Fruit fly (Drosophila melanogaster): ENCODE data around the gene Ras64B.

- TF ChIP-seq Sin3A (optimal IDR thresholded peaks at IDR 0.05), result no peak
- no peak for TF ChIP-seq insv (optimal IDR thresholded peaks at IDR 0.05)
- no peak for TF ChIP-seq psq (optimal IDR thresholded peaks at IDR 0.05)
Measured at dm6 chr3L:4092705-4093257, 46.1 kb upstream of the Ras64B start, which contains the start of gene CG14990.

Data from Kc167 (cell line).